Worm (Caenorhabditis elegans) whole organism, early embryonic: ENCODE measurements around the gene hlh-33.

ENCODE experiments used
- B0310.2 ChIP-seq: sonication (generic microtip); optimal IDR thresholded peaks from 2 replicates; lab custom pipeline; 2016; ENCODE audit warnings: mild to moderate bottlenecking, missing genetic modification characterization, missing compliant biosample characterization
- F13C5.2 ChIP-seq: sonication (generic microtip); optimal IDR thresholded peaks from 2 replicates; lab custom pipeline; 2017; ENCODE audit warnings: mild to moderate bottlenecking, missing genetic modification characterization, inconsistent platforms, missing compliant biosample characterization
- aly-1 ChIP-seq: sonication (generic microtip); optimal IDR thresholded peaks from 2 replicates; lab custom pipeline; 2016; ENCODE audit warnings: missing genetic modification characterization, missing compliant biosample characterization
- ama-1 ChIP-seq: fragments of 150-350 bp; optimal IDR thresholded peaks from 2 replicates; lab custom pipeline; 2014
- ceh-13 ChIP-seq: fragments of 200-800 bp; sonication (Bioruptor generic); optimal IDR thresholded peaks from 2 replicates; lab custom pipeline; 2018; ENCODE audit warnings: mild to moderate bottlenecking, missing genetic modification characterization, missing compliant biosample characterization
- ceh-36 ChIP-seq: sonication (generic microtip); optimal IDR thresholded peaks from 2 replicates; lab custom pipeline; 2016; ENCODE audit warnings: missing genetic modification characterization, inconsistent platforms, missing compliant biosample characterization
- ets-7 ChIP-seq: sonication (generic microtip); optimal IDR thresholded peaks from 2 replicates; lab custom pipeline; 2016; ENCODE audit warnings: missing genotype, missing genetic modification characterization, missing compliant biosample characterization
- flt-1 ChIP-seq: fragments of 200-800 bp; sonication (Bioruptor generic); IDR thresholded peaks from 2 replicates; pipeline ENCODE4 v1.3.6; 2022; ENCODE audit warnings: missing genetic modification characterization, missing compliant biosample characterization
- hmbx-1 ChIP-seq: sonication (generic microtip); optimal IDR thresholded peaks from 2 replicates; lab custom pipeline; 2016; ENCODE audit warnings: mild to moderate bottlenecking, missing genetic modification characterization, missing compliant biosample characterization
- hmg-4 ChIP-seq: fragments of 200-800 bp; sonication (Bioruptor generic); optimal IDR thresholded peaks from 2 replicates; lab custom pipeline; 2018; ENCODE audit warnings: mild to moderate bottlenecking, missing genetic modification characterization, missing compliant biosample characterization
- hnd-1 ChIP-seq: sonication (generic microtip); optimal IDR thresholded peaks from 2 replicates; lab custom pipeline; 2016; ENCODE audit warnings: missing genetic modification characterization, missing compliant biosample characterization
- pes-1 ChIP-seq: fragments of 200-800 bp; sonication (Bioruptor generic); IDR thresholded peaks from 2 replicates; pipeline ENCODE4 v1.3.6; 2022; ENCODE audit warnings: missing genetic modification reagents, missing genetic modification characterization, missing compliant biosample characterization
- scrt-1 ChIP-seq: fragments of 200-800 bp; sonication (Bioruptor generic); IDR thresholded peaks from 2 replicates; pipeline ENCODE4 v1.3.6; 2022; ENCODE audit warnings: missing genetic modification characterization, missing compliant biosample characterization
- sea-1 ChIP-seq: fragments of 200-800 bp; sonication (Bioruptor generic); conservative IDR thresholded peaks from 2 replicates; pipeline ENCODE4 v1.3.6; 2022; ENCODE audit warnings: missing genetic modification characterization, missing compliant biosample characterization
- tbx-11 ChIP-seq: fragments of 200-800 bp; sonication (Bioruptor generic); IDR thresholded peaks from 2 replicates; pipeline ENCODE4 v1.3.6; 2022; ENCODE audit warnings: missing genetic modification characterization, missing compliant biosample characterization
- tbx-37 ChIP-seq: fragments of 200-800 bp; sonication (Bioruptor generic); conservative IDR thresholded peaks from 2 replicates; pipeline ENCODE4 v1.3.6; 2022; ENCODE audit warnings: missing genetic modification reagents, missing genetic modification characterization, missing compliant biosample characterization
- tra-4 ChIP-seq: sonication (generic microtip); optimal IDR thresholded peaks from 2 replicates; lab custom pipeline; 2017; ENCODE audit warnings: missing genetic modification characterization, missing compliant biosample characterization

The hlh-33 gene

ce11 chrIII:1893405-1893804 lies 38.2 kb downstream of the hlh-33 start:
- TF ChIP-seq B0310.2 (tag; lab: Kevin White, UChicago) (no peak), hmbx-1 (no peak), tbx-11 (GFP tag; lab: Robert Waterston, UW) (no peak), aly-1 (tag; lab: Kevin White, UChicago) (no peak), tra-4 (tag; lab: Kevin White, UChicago) (no peak), F13C5.2 (tag; lab: Kevin White, UChicago) (no peak), ceh-13 (GFP tag; lab: Kevin White, UChicago) (no peak), ceh-36 (no peak), hnd-1 (tag; lab: Kevin White, UChicago) (no peak), hmg-4 (GFP tag; lab: Kevin White, UChicago) (no peak), flt-1 (GFP tag; lab: Robert Waterston, UW) (no peak), scrt-1 (GFP tag; lab: Robert Waterston, UW) (no peak), ama-1 (lab: Kevin White, UChicago) (no peak), sea-1 (GFP tag; lab: Robert Waterston, UW) (no peak), pes-1 (GFP tag; lab: Robert Waterston, UW) (no peak), tbx-37 (GFP tag; lab: Robert Waterston, UW) (no peak), ets-7 (tag; lab: Kevin White, UChicago) (no peak)

ce11 chrIII:1893851-1894250 lies 38.7 kb downstream of the hlh-33 start, which contains the start of the genes B0524.5 and B0524.2:
B0524.5 (minus strand) TSS chrIII:1893890.
B0524.2 (plus strand) TSS chrIII:1894057.
- TF ChIP-seq hnd-1 (tag; lab: Kevin White, UChicago) (no peak), scrt-1 (GFP tag; lab: Robert Waterston, UW) (no peak), tbx-11 (GFP tag; lab: Robert Waterston, UW) (no peak), tra-4 (tag; lab: Kevin White, UChicago) (no peak), B0310.2 (tag; lab: Kevin White, UChicago) (no peak), aly-1 (tag; lab: Kevin White, UChicago) (no peak), ets-7 (tag; lab: Kevin White, UChicago) (no peak), ama-1 (lab: Kevin White, UChicago) (no peak), tbx-37 (GFP tag; lab: Robert Waterston, UW) (no peak)

- TF ChIP-seq aly-1 (tag; lab: Kevin White, UChicago) (no peak), sea-1 (GFP tag; lab: Robert Waterston, UW) (no peak), hnd-1 (tag; lab: Kevin White, UChicago) (no peak), hmbx-1 (no peak), tra-4 (tag; lab: Kevin White, UChicago) (no peak), tbx-37 (GFP tag; lab: Robert Waterston, UW) (no peak), hmg-4 (GFP tag; lab: Kevin White, UChicago) (no peak), F13C5.2 (tag; lab: Kevin White, UChicago) (no peak), flt-1 (GFP tag; lab: Robert Waterston, UW) (no peak), pes-1 (GFP tag; lab: Robert Waterston, UW) (no peak), ceh-13 (GFP tag; lab: Kevin White, UChicago) (no peak), tbx-11 (GFP tag; lab: Robert Waterston, UW) (no peak)
Observed at ce11 chrIII:1903966-1904365, 48.8 kb downstream of the hlh-33 start.

- TF ChIP-seq hnd-1 (tag; lab: Kevin White, UChicago) (no peak), ceh-13 (GFP tag; lab: Kevin White, UChicago) (no peak), tra-4 (tag; lab: Kevin White, UChicago) (no peak), pes-1 (GFP tag; lab: Robert Waterston, UW) (no peak)
Observed at ce11 chrIII:1905589-1905988, 50.4 kb downstream of the hlh-33 start, which contains the start of the genes B0524.6 and pqn-41. B0524.6 (minus strand) TSS chrIII:1905640. pqn-41 (plus strand) TSS chrIII:1905958.
